Worm (Caenorhabditis elegans): ENCODE data around the gene rif-1.2.

Gene rif-1.2

ce11 chrX:12371321-12371720 lies at the start of gene rif-1.2:
Gene rif-1.2 (minus strand): TSS chrX:12371421.
- no peak for TF ChIP-seq ama-1 (optimal IDR thresholded peaks at IDR 0.05)
- no peak for TF ChIP-seq pax-3 (tag; optimal IDR thresholded peaks at IDR 0.05)
- no peak for TF ChIP-seq sptf-1 (tag; optimal IDR thresholded peaks at IDR 0.05)

ce11 chrX:12415832-12416231 lies 44.6 kb upstream of the rif-1.2 start:
- peak; percentile 15 for TF ChIP-seq rnt-1 (tag; optimal IDR thresholded peaks at IDR 0.05)
- TF ChIP-seq blmp-1 (tag; optimal IDR thresholded peaks at IDR 0.05): no peak
- TF ChIP-seq unc-130 (tag; optimal IDR thresholded peaks at IDR 0.05): no peak
- peak; percentile 38 for TF ChIP-seq lin-14 (GFP tag; optimal IDR thresholded peaks at IDR 0.05)

DNA sequence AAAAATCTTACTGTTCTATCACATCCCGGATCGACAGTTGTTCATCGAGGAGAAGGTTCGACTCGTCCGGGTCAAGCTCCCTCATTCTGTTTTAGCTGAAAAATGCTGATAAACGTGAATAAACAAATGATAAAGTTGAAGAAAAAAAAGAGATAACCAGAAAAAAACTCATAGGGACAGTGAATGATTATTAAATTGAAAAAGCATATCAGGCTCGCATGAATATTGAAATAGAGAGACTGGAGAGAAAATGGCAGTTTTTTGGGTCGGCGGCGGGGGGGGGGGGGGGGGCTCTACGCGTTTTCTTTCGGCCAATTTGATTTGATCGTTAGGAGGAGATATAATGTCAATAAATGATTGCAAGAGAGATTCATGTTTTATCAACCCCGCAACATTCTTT lies 42.7 kb upstream of the rif-1.2 start, which contains the start of gene lin-2:
TSS of gene lin-2 (minus strand) at position 101 of the 400 bp plus-strand sequence.
- TF ChIP-seq egl-13 (tag; optimal IDR thresholded peaks at IDR 0.05) (no peak), elt-2 (tag; optimal IDR thresholded peaks at IDR 0.05) (peak; percentile 3), sptf-1 (tag; optimal IDR thresholded peaks at IDR 0.05) (no peak), nhr-85 (tag) (no peak), nhr-237 (tag; optimal IDR thresholded peaks at IDR 0.05) (no peak)

DNA sequence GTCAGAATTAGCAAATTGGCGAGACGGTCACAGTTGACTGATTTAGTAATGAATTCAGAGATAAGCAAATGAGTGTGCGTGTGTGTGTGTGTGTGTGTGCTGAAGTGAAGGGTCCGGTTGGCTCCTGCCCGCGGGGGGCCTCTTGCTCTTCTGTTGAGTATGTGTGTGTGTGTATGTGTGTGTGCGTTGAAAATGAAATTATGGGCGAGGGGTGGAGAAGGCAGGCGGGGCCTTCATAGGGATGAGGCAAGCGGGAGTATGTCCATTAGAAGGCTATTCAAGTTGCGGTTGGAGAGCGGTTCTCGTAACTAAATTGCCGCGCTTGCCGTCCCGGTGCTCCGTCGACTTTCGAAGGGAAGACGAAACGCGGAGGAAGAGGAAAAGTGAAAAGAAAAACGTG lies 36.1 kb upstream of the rif-1.2 start:
- TF ChIP-seq unc-130 (tag; optimal IDR thresholded peaks at IDR 0.05) (no peak), swsn-7 (tag; optimal IDR thresholded peaks at IDR 0.05) (peak; percentile 8), nhr-77 (tag; optimal IDR thresholded peaks at IDR 0.05) (no peak), tbx-2 (tag; optimal IDR thresholded peaks at IDR 0.05) (peak; percentile 30), nhr-71 (tag; optimal IDR thresholded peaks at IDR 0.05) (peak; percentile 22), ets-5 (GFP tag; IDR thresholded peaks at IDR 0.05) (no peak), pqm-1 (tag; optimal IDR thresholded peaks at IDR 0.05) (no peak), hlh-17 (GFP tag; optimal IDR thresholded peaks at IDR 0.05; ENCODE audit: borderline replicate concordance) (no peak), lin-35 (GFP tag; optimal IDR thresholded peaks at IDR 0.05) (no peak), snpc-4 (tag; optimal IDR thresholded peaks at IDR 0.05) (no peak), mef-2 (tag; optimal IDR thresholded peaks at IDR 0.05) (no peak), nhr-90 (tag; optimal IDR thresholded peaks at IDR 0.05; ENCODE audit: poor library complexity) (no peak), nhr-47 (tag; optimal IDR thresholded peaks at IDR 0.05) (peak; percentile 20), ces-1 (GFP tag; optimal IDR thresholded peaks at IDR 0.05) (peak; percentile 78), pag-3 (tag; optimal IDR thresholded peaks at IDR 0.05; ENCODE audit: borderline replicate concordance, insufficient read depth) (no peak), lin-14 (GFP tag; optimal IDR thresholded peaks at IDR 0.05) (peak; percentile 78), unc-86 (tag; optimal IDR thresholded peaks at IDR 0.05) (no peak), elt-2 (tag; optimal IDR thresholded peaks at IDR 0.05) (no peak), fkh-10 (GFP tag; optimal IDR thresholded peaks at IDR 0.05) (peak; percentile 83), isw-1 (GFP tag; IDR thresholded peaks at IDR 0.05) (no peak), dsc-1 (tag; optimal IDR thresholded peaks at IDR 0.05) (no peak), lin-39 (tag; optimal IDR thresholded peaks at IDR 0.05) (no peak), mab-9 (GFP tag; IDR thresholded peaks at IDR 0.05) (no peak), blmp-1 (tag; optimal IDR thresholded peaks at IDR 0.05) (no peak), mdl-1 (tag; optimal IDR thresholded peaks at IDR 0.05) (no peak), nhr-85 (tag) (no peak), nhr-11 (tag; optimal IDR thresholded peaks at IDR 0.05) (no peak)

DNA sequence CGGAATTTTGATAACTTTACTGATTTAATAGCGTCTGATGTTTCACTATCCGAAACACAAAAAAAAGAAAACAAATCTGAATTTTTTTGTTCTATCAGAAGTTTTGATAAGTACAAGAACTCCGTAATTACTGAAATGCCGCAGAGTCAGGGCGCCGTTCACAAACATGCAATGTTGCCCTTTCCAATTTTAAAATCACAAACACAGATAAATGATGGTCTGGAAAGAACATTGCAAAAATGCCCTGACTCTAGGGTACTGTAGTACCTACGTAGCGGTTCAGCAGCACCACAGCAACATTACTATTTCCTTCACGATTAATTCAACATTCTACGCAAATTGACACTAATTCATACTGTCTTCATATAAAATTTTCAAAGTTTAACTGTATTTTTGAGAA lies 35.4 kb upstream of the rif-1.2 start:
- TF ChIP-seq fkh-10 (GFP tag; optimal IDR thresholded peaks at IDR 0.05) (no peak), tlp-1 (tag; optimal IDR thresholded peaks at IDR 0.05) (no peak), isw-1 (GFP tag; IDR thresholded peaks at IDR 0.05) (no peak), grh-1 (GFP tag; IDR thresholded peaks at IDR 0.05) (no peak), snu-23 (GFP tag; optimal IDR thresholded peaks at IDR 0.05) (no peak), jun-1 (tag; optimal IDR thresholded peaks at IDR 0.05) (no peak), egl-13 (tag; optimal IDR thresholded peaks at IDR 0.05) (no peak), unc-130 (tag; optimal IDR thresholded peaks at IDR 0.05) (no peak), fkh-4 (tag; optimal IDR thresholded peaks at IDR 0.05; ENCODE audit: borderline replicate concordance) (no peak), nhr-77 (tag; optimal IDR thresholded peaks at IDR 0.05) (no peak), hlh-4 (tag; optimal IDR thresholded peaks at IDR 0.05) (no peak), ceh-82 (tag; optimal IDR thresholded peaks at IDR 0.05) (no peak), lir-3 (tag; optimal IDR thresholded peaks at IDR 0.05; ENCODE audit: poor library complexity) (no peak), ama-1 (optimal IDR thresholded peaks at IDR 0.05) (no peak), lin-13 (GFP tag; optimal IDR thresholded peaks at IDR 0.05) (no peak), unc-86 (tag; optimal IDR thresholded peaks at IDR 0.05) (no peak), ets-5 (GFP tag; IDR thresholded peaks at IDR 0.05) (no peak), aha-1 (tag; optimal IDR thresholded peaks at IDR 0.05) (no peak), nhr-84 (tag; optimal IDR thresholded peaks at IDR 0.05) (no peak)
